Fruit fly (Drosophila melanogaster) whole organism, prepupa: Measurements from ENCODE around the gene CG15482.
A peak's percentile ranks its signal among the peaks of the same experiment; 100 is the strongest.

ENCODE experiments used
- CG10669 ChIP-seq: fragments of 200-800 bp; sonication (Bioruptor generic); optimal IDR thresholded peaks from 3 replicates; lab custom pipeline; 2018; ENCODE audit warnings: missing biosample characterization, mild to moderate bottlenecking, missing genetic modification characterization, moderate library complexity
- CG11294 ChIP-seq: fragments of 200-800 bp; sonication (Bioruptor generic); IDR thresholded peaks from 2 replicates; pipeline ENCODE4 v1.3.6; 2022; ENCODE audit warnings: missing biosample characterization, missing genetic modification characterization
- CG11902 ChIP-seq: fragments of 200-800 bp; sonication (Bioruptor generic); optimal IDR thresholded peaks from 3 replicates; lab custom pipeline; 2016; ENCODE audit warnings: missing biosample characterization, missing genetic modification characterization
- CG15336 ChIP-seq: fragments of 200-800 bp; sonication (Bioruptor generic); IDR thresholded peaks from 2 replicates; pipeline ENCODE4 v1.3.6; 2022; ENCODE audit warnings: missing biosample characterization, missing genetic modification characterization
- CG16779 ChIP-seq: fragments of 200-800 bp; sonication (Bioruptor generic); optimal IDR thresholded peaks from 3 replicates; lab custom pipeline; 2017; ENCODE audit warnings: missing biosample characterization, mild to moderate bottlenecking, missing genetic modification characterization
- CG3032 ChIP-seq: fragments of 200-800 bp; optimal IDR thresholded peaks from 2 replicates; lab custom pipeline; 2019; ENCODE audit warnings: missing biosample characterization, mild to moderate bottlenecking, missing genetic modification characterization, moderate library complexity
- CG31627 ChIP-seq: fragments of 200-800 bp; sonication (Bioruptor generic); optimal IDR thresholded peaks from 3 replicates; lab custom pipeline; 2016; ENCODE audit warnings: missing biosample characterization, missing genetic modification characterization
- CG32006 ChIP-seq: fragments of 200-800 bp; sonication (Bioruptor generic); optimal IDR thresholded peaks from 3 replicates; lab custom pipeline; 2017; ENCODE audit warnings: missing biosample characterization, mild to moderate bottlenecking, missing genetic modification characterization
- CG34406 ChIP-seq: fragments of 200-800 bp; sonication (Bioruptor generic); optimal IDR thresholded peaks from 3 replicates; lab custom pipeline; 2016; ENCODE audit warnings: missing biosample characterization, missing genetic modification characterization
- CG3919 ChIP-seq: fragments of 200-800 bp; sonication (Bioruptor generic); optimal IDR thresholded peaks from 3 replicates; lab custom pipeline; 2016; ENCODE audit warnings: missing biosample characterization, missing genetic modification characterization
- CG4318 ChIP-seq: fragments of 200-800 bp; sonication (Bioruptor generic); optimal IDR thresholded peaks from 3 replicates; lab custom pipeline; 2017; ENCODE audit warnings: missing biosample characterization, mild to moderate bottlenecking, missing genetic modification characterization
- CG6276 ChIP-seq: fragments of 200-800 bp; sonication (Bioruptor generic); optimal IDR thresholded peaks from 2 replicates; lab custom pipeline; 2017; ENCODE audit warnings: missing biosample characterization, mild to moderate bottlenecking, missing genetic modification characterization
- CG6792 ChIP-seq: fragments of 200-800 bp; sonication (Bioruptor generic); optimal IDR thresholded peaks from 3 replicates; lab custom pipeline; 2016; ENCODE audit warnings: missing biosample characterization, missing genetic modification characterization
- CG6808 ChIP-seq: fragments of 200-800 bp; sonication (Bioruptor generic); optimal IDR thresholded peaks from 3 replicates; lab custom pipeline; 2017; ENCODE audit warnings: missing biosample characterization, missing genetic modification characterization, mild to moderate bottlenecking, moderate library complexity, missing genetic modification reagents
- CG7368 ChIP-seq: fragments of 200-800 bp; sonication (Bioruptor generic); optimal IDR thresholded peaks from 3 replicates; lab custom pipeline; 2016; ENCODE audit warnings: missing biosample characterization, missing genetic modification characterization
- CG8119 ChIP-seq: fragments of 200-800 bp; sonication (Bioruptor generic); IDR thresholded peaks from 3 replicates; pipeline ENCODE4 v1.3.6; 2022; ENCODE audit warnings: missing biosample characterization, missing genetic modification characterization
- CG8632 ChIP-seq: fragments of 200-800 bp; sonication (Bioruptor generic); optimal IDR thresholded peaks from 3 replicates; lab custom pipeline; 2016; ENCODE audit warnings: missing biosample characterization, missing genetic modification characterization
- Eip78C ChIP-seq: fragments of 200-800 bp; sonication (Bioruptor generic); peaks from one replicate; lab custom pipeline; 2016; ENCODE audit warnings: missing biosample characterization, missing genetic modification characterization
- Eip93F ChIP-seq: fragments of 200-800 bp; sonication (Bioruptor generic); optimal IDR thresholded peaks from 2 replicates; lab custom pipeline; 2016; ENCODE audit warnings: missing biosample characterization, mild to moderate bottlenecking, missing genetic modification characterization
- Ets21C ChIP-seq: fragments of 200-800 bp; sonication (Bioruptor generic); optimal IDR thresholded peaks from 3 replicates; lab custom pipeline; 2016; ENCODE audit warnings: missing biosample characterization, missing genetic modification characterization
- Ets96B ChIP-seq: fragments of 200-800 bp; optimal IDR thresholded peaks from 2 replicates; lab custom pipeline; 2019; ENCODE audit warnings: missing biosample characterization, mild to moderate bottlenecking, missing genetic modification characterization, moderate library complexity
- Gug ChIP-seq: fragments of 200-800 bp; sonication (Bioruptor generic); IDR thresholded peaks from 2 replicates; pipeline ENCODE4 v1.3.6; 2022; ENCODE audit warnings: missing biosample characterization, missing genetic modification characterization
- Hr38 ChIP-seq: sonication (Bioruptor generic); optimal IDR thresholded peaks from 2 replicates; lab custom pipeline; 2016; ENCODE audit warnings: missing biosample characterization, missing genetic modification characterization
- Hr39 ChIP-seq: fragments of 200-800 bp; sonication (Bioruptor generic); optimal IDR thresholded peaks from 2 replicates; lab custom pipeline; 2016; ENCODE audit warnings: missing biosample characterization, missing genetic modification characterization
- Hr4 ChIP-seq: fragments of 200-800 bp; sonication (Bioruptor generic); optimal IDR thresholded peaks from 3 replicates; lab custom pipeline; 2016; ENCODE audit warnings: missing biosample characterization, missing genetic modification characterization
- Lpt ChIP-seq: fragments of 200-800 bp; sonication (Bioruptor generic); optimal IDR thresholded peaks from 3 replicates; lab custom pipeline; 2016; ENCODE audit warnings: missing biosample characterization, missing genetic modification characterization
- Met ChIP-seq: fragments of 200-800 bp; sonication (Bioruptor generic); optimal IDR thresholded peaks from 3 replicates; lab custom pipeline; 2016; ENCODE audit warnings: missing biosample characterization, missing genetic modification characterization
- OdsH ChIP-seq: fragments of 200-800 bp; sonication (Bioruptor generic); optimal IDR thresholded peaks from 3 replicates; lab custom pipeline; 2016; ENCODE audit warnings: missing biosample characterization, missing genetic modification characterization
- Smox ChIP-seq: fragments of 200-800 bp; sonication (Bioruptor generic); optimal IDR thresholded peaks from 3 replicates; lab custom pipeline; 2016; ENCODE audit warnings: missing biosample characterization, missing genetic modification characterization
- Sox102F ChIP-seq: fragments of 200-800 bp; sonication (Bioruptor generic); optimal IDR thresholded peaks from 2 replicates; lab custom pipeline; 2016; ENCODE audit warnings: missing biosample characterization, mild to moderate bottlenecking, missing genetic modification characterization
- Sox14 ChIP-seq: fragments of 200-800 bp; sonication (Bioruptor generic); optimal IDR thresholded peaks from 3 replicates; lab custom pipeline; 2016; ENCODE audit warnings: missing biosample characterization, missing genetic modification characterization
- Sox15 ChIP-seq: fragments of 200-800 bp; sonication (Bioruptor generic); optimal IDR thresholded peaks from 3 replicates; lab custom pipeline; 2016; ENCODE audit warnings: missing biosample characterization, missing genetic modification characterization
- achi ChIP-seq: fragments of 200-800 bp; sonication (Bioruptor generic); optimal IDR thresholded peaks from 3 replicates; lab custom pipeline; 2016; ENCODE audit warnings: missing biosample characterization, missing genetic modification characterization
- acj6 ChIP-seq: fragments of 200-800 bp; sonication (Bioruptor generic); optimal IDR thresholded peaks from 3 replicates; lab custom pipeline; 2016; ENCODE audit warnings: missing biosample characterization, missing genetic modification characterization
- cyc ChIP-seq: fragments of 200-800 bp; sonication (Bioruptor generic); optimal IDR thresholded peaks from 3 replicates; lab custom pipeline; 2016; ENCODE audit warnings: missing biosample characterization, missing genetic modification characterization
- dsx ChIP-seq: fragments of 200-800 bp; optimal IDR thresholded peaks from 3 replicates; lab custom pipeline; 2019; ENCODE audit warnings: missing biosample characterization, mild to moderate bottlenecking, missing genetic modification characterization, moderate library complexity; ENCODE audit not compliant: poor library complexity, severe bottlenecking
- esn ChIP-seq: fragments of 200-800 bp; sonication (Bioruptor generic); optimal IDR thresholded peaks from 2 replicates; lab custom pipeline; 2016; ENCODE audit warnings: missing biosample characterization, mild to moderate bottlenecking, missing genetic modification characterization, moderate library complexity
- fd59A ChIP-seq: fragments of 200-800 bp; sonication (Bioruptor generic); optimal IDR thresholded peaks from 2 replicates; lab custom pipeline; 2017; ENCODE audit warnings: missing biosample characterization, mild to moderate bottlenecking, missing genetic modification characterization, missing genetic modification reagents
- fd85E ChIP-seq: fragments of 200-800 bp; sonication (Bioruptor generic); optimal IDR thresholded peaks from 3 replicates; lab custom pipeline; 2016; ENCODE audit warnings: missing biosample characterization, missing genetic modification characterization
- fkh ChIP-seq: fragments of 200-800 bp; sonication (Bioruptor generic); optimal IDR thresholded peaks from 3 replicates; lab custom pipeline; 2017; ENCODE audit warnings: missing biosample characterization, mild to moderate bottlenecking, missing genetic modification characterization, moderate library complexity
- lz ChIP-seq: fragments of 200-800 bp; sonication (Bioruptor generic); optimal IDR thresholded peaks from 3 replicates; lab custom pipeline; 2016; ENCODE audit warnings: missing biosample characterization, missing genetic modification characterization
- net ChIP-seq: fragments of 200-800 bp; sonication (Bioruptor generic); optimal IDR thresholded peaks from 3 replicates; lab custom pipeline; 2016; ENCODE audit warnings: missing biosample characterization, missing genetic modification characterization
- pdm3 ChIP-seq: fragments of 200-800 bp; sonication (Bioruptor generic); optimal IDR thresholded peaks from 3 replicates; lab custom pipeline; 2016; ENCODE audit warnings: missing biosample characterization, missing genetic modification characterization
- salr ChIP-seq, 2 experiments: fragments of 200-800 bp; sonication (Bioruptor generic); optimal IDR thresholded peaks; 3 replicates each; lab custom pipeline; 2016 to 2018; ENCODE audit warnings: missing biosample characterization in 2 of 2, missing genetic modification characterization in 2 of 2, mild to moderate bottlenecking in 1 of 2
- spab ChIP-seq: fragments of 200-800 bp; sonication (Bioruptor generic); optimal IDR thresholded peaks from 2 replicates; lab custom pipeline; 2017; ENCODE audit warnings: missing biosample characterization, mild to moderate bottlenecking, missing genetic modification characterization, missing genetic modification reagents
- ss ChIP-seq, 2 experiments: fragments of 200-800 bp; sonication (Bioruptor generic); optimal IDR thresholded peaks; 2 replicates in 1 of 2; 3 replicates in 1 of 2; lab custom pipeline; 2017 to 2018; ENCODE audit warnings: mild to moderate bottlenecking in 2 of 2, missing biosample characterization in 2 of 2, missing genetic modification characterization in 2 of 2, moderate library complexity in 1 of 2
- svp ChIP-seq: fragments of 200-800 bp; sonication (Bioruptor generic); peaks from one replicate; lab custom pipeline; 2016; ENCODE audit warnings: missing biosample characterization, missing genetic modification characterization
- vri ChIP-seq: fragments of 200-800 bp; sonication (Bioruptor generic); optimal IDR thresholded peaks from 3 replicates; lab custom pipeline; 2016; ENCODE audit warnings: missing biosample characterization, mild to moderate bottlenecking, missing genetic modification characterization

The CG15482 gene

dm6 chr2L:13257177-13257576, 45.6 kb upstream of the CG15482 start, which contains the start of gene Naa20B:
Gene Naa20B (plus strand): TSS chr2L:13257477.
- no peak for TF ChIP-seq CG11902 (GFP tag; lab: Kevin White, UChicago)
- TF ChIP-seq lz (GFP tag; lab: Kevin White, UChicago): no peak
- TF ChIP-seq Smox (GFP tag; lab: Kevin White, UChicago): no peak
- TF ChIP-seq Hr38 (GFP tag; lab: Kevin White, UChicago): no peak
- no peak for TF ChIP-seq OdsH (GFP tag; lab: Kevin White, UChicago)
- TF ChIP-seq CG11294: no peak
- TF ChIP-seq Ets96B: no peak

- TF ChIP-seq svp: no peak
- TF ChIP-seq cyc (GFP tag; lab: Kevin White, UChicago): no peak
- TF ChIP-seq Met (GFP tag; lab: Kevin White, UChicago): no peak
- TF ChIP-seq fd85E: no peak
- TF ChIP-seq net (GFP tag; lab: Kevin White, UChicago): no peak
- TF ChIP-seq CG11294: no peak
- TF ChIP-seq CG16779 (tag; lab: Kevin White, UChicago): no peak
- 0 out of 3 replicates have a peak, but pooled peaks have one; percentile 24 for TF ChIP-seq CG8119 (GFP tag; lab: Robert Waterston, UW)
- TF ChIP-seq CG11902 (GFP tag; lab: Kevin White, UChicago): no peak
- no peak for TF ChIP-seq Gug (GFP tag; lab: Robert Waterston, UW)
- TF ChIP-seq CG6276 (GFP tag; lab: Kevin White, UChicago): peak; percentile 9
- peak; percentile 31 for TF ChIP-seq CG6808 (GFP tag; lab: Kevin White, UChicago)
- peak; percentile 15 for TF ChIP-seq CG4318 (GFP tag; lab: Kevin White, UChicago)
- no peak for TF ChIP-seq CG31627 (GFP tag; lab: Kevin White, UChicago)
- TF ChIP-seq achi: peak; percentile 22
- no peak for TF ChIP-seq Hr39
- peak; percentile 1 for TF ChIP-seq Sox14 (GFP tag; lab: Kevin White, UChicago)
- TF ChIP-seq CG7368 (GFP tag; lab: Kevin White, UChicago): no peak
- TF ChIP-seq CG15336 (GFP tag; lab: Robert Waterston, UW): 0 out of 2 replicates have a peak, but pooled peaks have one; percentile 15
- TF ChIP-seq CG34406 (GFP tag; lab: Kevin White, UChicago): no peak
- TF ChIP-seq CG6792 (GFP tag; lab: Kevin White, UChicago): no peak
- no peak for TF ChIP-seq pdm3 (GFP tag; lab: Kevin White, UChicago)
- TF ChIP-seq salr (GFP tag; optimal IDR thresholded peaks at IDR 0.05; lab: Kevin White, UChicago): no peak
- no peak for TF ChIP-seq Sox15 (GFP tag; lab: Kevin White, UChicago)
- no peak for TF ChIP-seq fd59A (GFP tag; lab: Kevin White, UChicago)
- no peak for TF ChIP-seq Eip93F (GFP tag; lab: Kevin White, UChicago)
- TF ChIP-seq Eip78C (GFP tag; lab: Kevin White, UChicago): peak; percentile 74
- no peak for TF ChIP-seq acj6
- TF ChIP-seq CG3919 (GFP tag; lab: Kevin White, UChicago): no peak
- TF ChIP-seq CG8632 (GFP tag; lab: Kevin White, UChicago): no peak
- TF ChIP-seq spab: no peak
- TF ChIP-seq Hr4 (GFP tag; lab: Kevin White, UChicago): peak; percentile 4
- TF ChIP-seq esn (GFP tag; lab: Kevin White, UChicago): no peak
- peak in 1 of 2 experiments; percentile 7 for TF ChIP-seq ss (GFP tag; optimal IDR thresholded peaks at IDR 0.05; lab: Kevin White, UChicago)
- peak; percentile 16 for TF ChIP-seq CG3032 (tag; lab: Kevin White, UChicago)
- TF ChIP-seq Lpt: peak; percentile 20
- TF ChIP-seq CG10669: no peak
- TF ChIP-seq dsx (GFP tag; lab: Kevin White, UChicago): no peak
- no peak for TF ChIP-seq Sox102F (GFP tag; lab: Kevin White, UChicago)
- no peak for TF ChIP-seq fkh
- no peak for TF ChIP-seq lz (GFP tag; lab: Kevin White, UChicago)
- TF ChIP-seq Smox (GFP tag; lab: Kevin White, UChicago): no peak
- TF ChIP-seq Ets21C (GFP tag; lab: Kevin White, UChicago): no peak
- no peak for TF ChIP-seq vri (GFP tag; lab: Kevin White, UChicago)
- peak; percentile 46 for TF ChIP-seq CG32006 (GFP tag; lab: Kevin White, UChicago)
Observed at dm6 chr2L:13251167-13251566, 39.6 kb upstream of the CG15482 start.
